Fruit fly (Drosophila melanogaster): ENCODE data around the gene CG43198.

DNA sequence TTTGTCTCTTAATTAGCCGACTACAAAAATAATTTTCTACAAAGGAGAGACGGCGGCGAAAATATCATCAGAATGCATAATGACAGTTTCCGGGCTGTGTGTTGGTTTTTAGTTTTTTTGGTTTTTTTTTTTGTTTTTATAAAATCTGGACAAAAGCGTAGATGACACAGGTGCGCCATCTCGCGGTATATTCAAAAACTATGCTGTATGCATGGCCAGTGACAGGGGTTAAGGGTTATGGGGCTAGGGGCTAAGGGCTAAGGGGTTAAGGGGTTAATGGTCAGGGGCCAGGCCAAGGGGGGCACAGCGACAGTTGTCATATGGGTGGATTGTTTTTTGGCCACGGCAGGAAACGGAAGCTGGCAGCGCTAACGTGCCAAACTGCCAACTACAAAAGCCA is 30.6 kb downstream of the CG43198 start:
- no peak for TF ChIP-seq h (optimal IDR thresholded peaks at IDR 0.05)
- no peak for TF ChIP-seq Myc (optimal IDR thresholded peaks at IDR 0.05)

All from Kc167 (cell line).